Worm (Caenorhabditis elegans) whole organism, midembryonic: ENCODE results near the gene pudl-2.

Experiments
- T22C8.4 ChIP-seq: fragments of 200-800 bp; sonication (Bioruptor generic); IDR thresholded peaks from 2 replicates; pipeline ENCODE4 v1.3.6; 2022; ENCODE audit warnings: missing genetic modification characterization, missing compliant biosample characterization
- cog-1 ChIP-seq: sonication (generic microtip); optimal IDR thresholded peaks from 2 replicates; lab custom pipeline; 2016; ENCODE audit warnings: missing genetic modification characterization, missing compliant biosample characterization
- flt-1 ChIP-seq: fragments of 200-800 bp; sonication (Bioruptor generic); IDR thresholded peaks from 2 replicates; pipeline ENCODE4 v1.3.6; 2022; ENCODE audit warnings: missing genetic modification characterization, missing compliant biosample characterization
- klf-2 ChIP-seq: fragments of 200-800 bp; sonication (Bioruptor generic); conservative IDR thresholded peaks from 2 replicates; pipeline ENCODE4 v1.3.6; 2022; ENCODE audit warnings: missing genetic modification reagents, missing genetic modification characterization, missing compliant biosample characterization
- med-1 ChIP-seq: sonication (generic microtip); optimal IDR thresholded peaks from 2 replicates; lab custom pipeline; 2017; ENCODE audit warnings: missing genetic modification characterization, mild to moderate bottlenecking, missing compliant biosample characterization, antibody characterized with exemption, missing genetic modification reagents; ENCODE audit not compliant: insufficient read depth
- ref-1 ChIP-seq: fragments of 200-800 bp; sonication (Bioruptor generic); conservative IDR thresholded peaks from 2 replicates; pipeline ENCODE4 v1.3.6; 2022; ENCODE audit warnings: missing genetic modification reagents, missing genetic modification characterization, missing compliant biosample characterization
- tab-1 ChIP-seq: fragments of 200-800 bp; sonication (Bioruptor generic); IDR thresholded peaks from 2 replicates; pipeline ENCODE4 v1.3.6; 2022; ENCODE audit warnings: missing genetic modification characterization, missing compliant biosample characterization
- ztf-23 ChIP-seq: fragments of 200-800 bp; sonication (Bioruptor generic); IDR thresholded peaks from 2 replicates; pipeline ENCODE4 v1.3.6; 2022; ENCODE audit warnings: missing genetic modification reagents, missing genetic modification characterization, missing compliant biosample characterization
- ztf-29 ChIP-seq: fragments of 200-800 bp; sonication (Bioruptor generic); IDR thresholded peaks from 2 replicates; pipeline ENCODE4 v1.3.6; 2022; ENCODE audit warnings: missing genetic modification reagents, missing genetic modification characterization, missing compliant biosample characterization

pudl-2 gene

DNA sequence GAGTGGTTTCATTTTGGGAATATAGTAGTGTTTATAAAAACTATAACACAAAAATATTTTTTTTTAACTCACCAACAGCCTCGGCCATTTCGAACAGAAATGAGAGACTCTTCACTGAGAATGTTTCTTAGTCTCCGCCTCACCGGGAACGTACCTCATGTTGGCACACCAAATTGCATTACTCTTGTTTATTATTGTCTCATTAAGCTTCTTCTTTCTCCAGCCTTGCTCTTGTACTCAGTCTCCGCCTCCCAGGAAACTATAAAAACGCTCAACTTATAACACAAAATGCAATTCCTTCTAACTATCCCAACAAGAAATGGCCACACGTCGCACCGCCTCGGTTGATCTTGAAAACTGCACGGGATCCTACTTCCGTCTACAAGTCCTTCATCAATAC is 2.0 kb upstream of the pudl-2 start, which contains the start of the genes Y54G2A.48 and pudl-1:
TSS of gene Y54G2A.48 (minus strand) at position 101 of the 400 bp plus-strand sequence.
TSS of gene pudl-1 (plus strand) at position 320 of the 400 bp plus-strand sequence.
- TF ChIP-seq med-1 (GFP tag; lab: Kevin White, UChicago): no peak
- TF ChIP-seq klf-2 (GFP tag; lab: Robert Waterston, UW): no peak
- TF ChIP-seq ztf-29 (GFP tag; lab: Robert Waterston, UW): no peak
- no peak for TF ChIP-seq flt-1 (GFP tag; lab: Robert Waterston, UW)
- no peak for TF ChIP-seq ref-1
- no peak for TF ChIP-seq T22C8.4 (GFP tag; lab: Robert Waterston, UW)
- no peak for TF ChIP-seq tab-1 (GFP tag; lab: Robert Waterston, UW)
- no peak for TF ChIP-seq cog-1
- no peak for TF ChIP-seq ztf-23 (GFP tag; lab: Robert Waterston, UW)

DNA sequence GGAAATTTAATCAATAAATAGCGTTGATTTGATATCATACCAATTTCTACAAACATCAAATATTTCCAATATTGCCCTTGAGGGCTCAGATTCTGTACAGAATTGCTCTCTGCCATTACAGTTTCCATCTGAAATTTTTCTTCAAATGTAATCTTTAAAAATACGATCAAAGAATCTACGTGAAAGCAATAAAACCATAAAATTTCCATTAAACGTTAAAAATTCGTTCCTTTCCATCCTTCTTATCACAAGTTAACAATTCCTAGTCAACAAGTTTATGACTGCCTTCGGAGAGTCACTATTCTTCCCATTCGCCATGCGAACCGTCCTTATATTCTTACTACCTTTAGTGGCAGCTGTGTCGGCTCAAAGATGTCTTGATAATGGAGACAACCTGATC is 748 bp downstream of the pudl-2 start, which contains the start of gene clec-82:
TSS of gene clec-82 (plus strand) at position 301 of the 400 bp plus-strand sequence.
- TF ChIP-seq T22C8.4 (GFP tag; lab: Robert Waterston, UW): no peak
- TF ChIP-seq ref-1: no peak
- no peak for TF ChIP-seq klf-2 (GFP tag; lab: Robert Waterston, UW)
- no peak for TF ChIP-seq med-1 (GFP tag; lab: Kevin White, UChicago)
- TF ChIP-seq tab-1 (GFP tag; lab: Robert Waterston, UW): no peak
- TF ChIP-seq ztf-29 (GFP tag; lab: Robert Waterston, UW): no peak
- TF ChIP-seq flt-1 (GFP tag; lab: Robert Waterston, UW): no peak
- TF ChIP-seq cog-1: no peak
- TF ChIP-seq ztf-23 (GFP tag; lab: Robert Waterston, UW): no peak

DNA sequence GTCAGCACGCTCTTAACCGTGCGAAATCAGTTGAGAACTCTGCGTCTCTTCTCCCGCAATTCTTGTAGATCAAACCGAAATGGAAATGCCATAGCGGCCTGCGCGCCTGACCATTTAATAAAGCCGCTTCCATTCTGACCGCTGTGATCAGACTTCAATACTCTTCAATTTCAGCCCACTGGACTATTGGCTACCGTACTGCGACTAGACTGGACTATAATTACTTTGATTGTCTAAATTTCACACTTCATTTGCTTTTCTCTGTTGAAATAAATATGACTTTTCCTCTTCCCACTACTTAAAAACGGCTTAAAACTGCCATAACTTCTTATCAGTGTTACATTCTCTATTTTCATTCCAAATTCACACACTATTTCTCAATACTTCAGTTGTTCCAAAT is 3.7 kb downstream of the pudl-2 start, which contains the start of gene Y54G2A.7:
TSS of gene Y54G2A.7 (plus strand) at position 301 of the 400 bp plus-strand sequence.
- TF ChIP-seq T22C8.4 (GFP tag; lab: Robert Waterston, UW) (no peak), cog-1 (no peak), med-1 (GFP tag; lab: Kevin White, UChicago) (no peak), tab-1 (GFP tag; lab: Robert Waterston, UW) (no peak), ztf-29 (GFP tag; lab: Robert Waterston, UW) (no peak), ztf-23 (GFP tag; lab: Robert Waterston, UW) (no peak), klf-2 (GFP tag; lab: Robert Waterston, UW) (no peak), flt-1 (GFP tag; lab: Robert Waterston, UW) (no peak), ref-1 (no peak)

DNA sequence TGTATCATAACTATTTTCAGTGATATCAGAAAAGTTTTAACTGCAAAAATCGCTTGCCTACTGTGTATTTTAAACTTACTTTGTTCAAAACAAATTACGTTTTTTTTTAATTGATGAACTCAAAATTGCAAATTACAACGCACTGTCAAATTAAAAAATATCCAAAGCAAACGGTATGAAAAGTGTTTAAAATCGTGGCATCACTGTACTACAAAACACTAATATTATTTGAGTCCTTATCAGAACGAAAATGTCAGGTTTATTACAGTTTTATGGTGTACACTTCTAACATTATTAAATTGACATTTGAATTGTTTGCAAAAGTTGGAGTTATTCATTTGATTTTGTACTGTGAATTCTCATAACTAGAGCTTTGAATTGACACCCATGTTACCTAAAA is 6.6 kb downstream of the pudl-2 start, which contains the start of gene clec-83:
TSS of gene clec-83 (minus strand) at position 213 of the 400 bp plus-strand sequence.
- TF ChIP-seq cog-1 (no peak), ref-1 (no peak), tab-1 (GFP tag; lab: Robert Waterston, UW) (no peak), klf-2 (GFP tag; lab: Robert Waterston, UW) (no peak), flt-1 (GFP tag; lab: Robert Waterston, UW) (no peak), ztf-23 (GFP tag; lab: Robert Waterston, UW) (no peak), T22C8.4 (GFP tag; lab: Robert Waterston, UW) (no peak), ztf-29 (GFP tag; lab: Robert Waterston, UW) (no peak), med-1 (GFP tag; lab: Kevin White, UChicago) (no peak)

DNA sequence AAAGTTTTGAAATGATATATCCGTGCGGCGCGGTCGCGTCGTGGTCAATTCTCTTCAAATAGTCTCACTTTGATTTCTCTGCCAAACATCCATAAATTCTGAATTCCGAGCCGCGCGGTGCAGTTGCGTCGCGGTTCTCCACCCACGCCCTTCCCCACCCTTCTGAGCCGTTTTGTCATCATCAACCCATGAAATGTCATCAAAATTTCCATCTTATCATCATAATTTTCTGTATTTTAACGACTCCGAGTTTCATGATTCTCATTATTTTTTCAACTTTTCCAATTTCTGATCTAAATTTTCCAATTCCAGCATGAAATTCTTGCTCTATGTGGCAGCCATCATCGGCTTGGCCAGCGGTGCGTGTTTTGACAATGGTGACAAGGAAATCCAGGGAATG is 7.5 kb downstream of the pudl-2 start, which contains the start of gene clec-84:
TSS of gene clec-84 (plus strand) at position 301 of the 400 bp plus-strand sequence.
- TF ChIP-seq cog-1 (no peak), med-1 (GFP tag; lab: Kevin White, UChicago) (no peak), ztf-23 (GFP tag; lab: Robert Waterston, UW) (no peak), ref-1 (no peak), flt-1 (GFP tag; lab: Robert Waterston, UW) (no peak), ztf-29 (GFP tag; lab: Robert Waterston, UW) (no peak), T22C8.4 (GFP tag; lab: Robert Waterston, UW) (no peak), tab-1 (GFP tag; lab: Robert Waterston, UW) (no peak), klf-2 (GFP tag; lab: Robert Waterston, UW) (no peak)

DNA sequence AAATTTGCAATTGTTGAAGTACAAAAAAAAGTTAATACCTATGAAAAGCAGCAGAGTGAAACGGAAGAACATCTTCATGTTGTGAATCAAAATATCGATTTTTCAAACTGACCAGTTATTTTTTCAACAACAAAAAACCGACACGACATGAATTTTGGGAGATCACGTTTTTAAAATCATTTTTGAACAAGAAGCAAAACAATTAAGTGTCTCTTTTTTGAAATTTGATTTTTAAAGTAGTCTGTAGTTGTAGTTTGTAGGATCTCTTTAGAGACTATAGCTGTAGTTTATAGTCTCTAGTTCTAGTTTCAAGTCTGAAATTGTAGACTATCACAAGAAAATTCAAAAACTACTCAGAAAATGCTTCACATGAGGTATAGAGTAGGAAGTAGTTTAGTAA is 9.3 kb downstream of the pudl-2 start, which contains the start of gene Y54G2A.15:
TSS of gene Y54G2A.15 (minus strand) at position 101 of the 400 bp plus-strand sequence.
- no peak for TF ChIP-seq ztf-23 (GFP tag; lab: Robert Waterston, UW)
- TF ChIP-seq med-1 (GFP tag; lab: Kevin White, UChicago): no peak
- no peak for TF ChIP-seq tab-1 (GFP tag; lab: Robert Waterston, UW)
- TF ChIP-seq flt-1 (GFP tag; lab: Robert Waterston, UW): no peak
- TF ChIP-seq ztf-29 (GFP tag; lab: Robert Waterston, UW): no peak
- no peak for TF ChIP-seq klf-2 (GFP tag; lab: Robert Waterston, UW)
- TF ChIP-seq T22C8.4 (GFP tag; lab: Robert Waterston, UW): no peak
- TF ChIP-seq ref-1: no peak
- TF ChIP-seq cog-1: no peak

DNA sequence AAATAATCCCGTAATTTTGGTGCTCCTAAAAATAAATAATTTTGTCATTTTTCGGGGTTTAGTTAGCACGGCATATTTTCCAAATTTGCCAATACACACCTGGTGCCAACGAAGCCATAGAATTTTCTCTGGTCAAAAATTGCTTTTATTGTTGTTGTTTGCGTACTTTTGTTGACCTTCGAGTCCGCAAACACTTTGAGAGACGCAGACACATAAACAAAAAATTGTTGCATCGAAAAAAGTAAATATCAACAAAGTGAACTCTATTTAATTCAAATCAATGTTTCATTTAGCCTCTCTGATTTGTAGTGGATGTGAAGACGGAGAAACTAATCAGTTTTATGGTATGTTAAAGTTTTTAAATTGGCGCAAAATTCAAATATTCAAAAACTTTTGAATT is 11.6 kb downstream of the pudl-2 start, which contains the start of gene Y54G2A.40:
TSS of gene Y54G2A.40 (plus strand) at position 213 of the 400 bp plus-strand sequence.
- TF ChIP-seq T22C8.4 (GFP tag; lab: Robert Waterston, UW): no peak
- TF ChIP-seq klf-2 (GFP tag; lab: Robert Waterston, UW): no peak

DNA sequence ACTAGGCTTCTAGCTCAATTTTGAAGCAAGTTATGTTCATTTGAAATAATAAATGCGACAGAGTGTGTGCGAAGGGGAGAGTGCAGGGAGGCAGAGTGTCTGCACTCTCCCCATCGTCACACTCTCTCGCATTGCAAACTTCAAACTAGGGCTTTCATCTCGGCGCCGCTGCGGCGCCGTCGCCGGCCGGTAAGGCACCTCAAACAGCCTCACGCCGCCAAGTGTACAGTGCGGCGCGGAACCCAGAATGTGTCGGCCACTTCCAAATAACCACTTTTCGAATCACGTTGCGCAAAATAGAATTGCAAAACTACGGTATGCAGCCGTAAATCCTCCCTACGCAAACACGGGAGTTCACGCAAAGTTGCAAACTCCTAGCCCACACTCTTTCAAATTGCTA is 14.7 kb downstream of the pudl-2 start:
- TF ChIP-seq ref-1: no peak
- no peak for TF ChIP-seq klf-2 (GFP tag; lab: Robert Waterston, UW)
- TF ChIP-seq med-1 (GFP tag; lab: Kevin White, UChicago): no peak
- no peak for TF ChIP-seq ztf-29 (GFP tag; lab: Robert Waterston, UW)

DNA sequence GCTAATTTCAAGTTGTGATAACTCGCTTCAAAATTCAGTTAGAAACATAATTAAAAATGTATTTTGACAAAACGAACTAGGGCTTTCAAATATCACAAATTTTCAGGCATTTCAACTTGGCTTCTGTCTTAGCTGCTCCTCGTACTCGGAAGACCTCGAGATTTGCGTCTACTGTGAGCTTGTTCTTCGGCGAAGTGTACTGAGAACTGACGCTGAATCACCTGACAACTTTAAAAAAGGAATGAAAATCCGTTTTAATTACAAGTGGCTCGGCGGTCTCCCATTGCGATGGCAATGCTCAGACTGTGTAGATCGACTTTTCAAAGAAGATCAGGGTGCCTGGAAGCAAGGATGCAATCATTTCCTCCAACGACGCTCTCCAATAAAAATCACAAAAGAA is 16.0 kb downstream of the pudl-2 start, which contains the start of gene clec-85:
TSS of gene clec-85 (plus strand) at position 301 of the 400 bp plus-strand sequence.
- no peak for TF ChIP-seq ref-1
- no peak for TF ChIP-seq med-1 (GFP tag; lab: Kevin White, UChicago)
- no peak for TF ChIP-seq ztf-29 (GFP tag; lab: Robert Waterston, UW)
- TF ChIP-seq cog-1: no peak
- no peak for TF ChIP-seq klf-2 (GFP tag; lab: Robert Waterston, UW)
- TF ChIP-seq ztf-23 (GFP tag; lab: Robert Waterston, UW): no peak
- no peak for TF ChIP-seq T22C8.4 (GFP tag; lab: Robert Waterston, UW)
- no peak for TF ChIP-seq flt-1 (GFP tag; lab: Robert Waterston, UW)
- TF ChIP-seq tab-1 (GFP tag; lab: Robert Waterston, UW): no peak
